Worm (Caenorhabditis elegans) whole organism, L1 larva: ENCODE measurements around the gene srx-92.
A peak's percentile ranks its signal among the peaks of the same experiment; 100 is the strongest.
"Not testable (repeated sequence)": the region's sequence is repeated elsewhere in the genome, so short reads cannot be mapped to it uniquely, and the experiment has no call there.

Experiments
- C04F5.9 ChIP-seq: sonication (generic microtip); optimal IDR thresholded peaks from 2 replicates; lab custom pipeline; 2016; ENCODE audit warnings: missing genetic modification characterization, missing compliant biosample characterization
- C16A3.4 ChIP-seq: fragments of 150-350 bp; optimal IDR thresholded peaks from 2 replicates; lab custom pipeline; 2014; ENCODE audit warnings: missing biosample characterization, missing genetic modification characterization
- C34B4.2 ChIP-seq: sonication (generic microtip); optimal IDR thresholded peaks from 2 replicates; lab custom pipeline; 2017; ENCODE audit warnings: mild to moderate bottlenecking, missing genetic modification characterization, missing compliant biosample characterization
- alr-1 ChIP-seq: fragments of 200-800 bp; sonication (Bioruptor generic); optimal IDR thresholded peaks from 2 replicates; lab custom pipeline; 2018; ENCODE audit warnings: borderline replicate concordance, mild to moderate bottlenecking, missing genetic modification characterization, missing compliant biosample characterization
- ceh-8 ChIP-seq: fragments of 200-800 bp; sonication (Bioruptor generic); optimal IDR thresholded peaks from 2 replicates; lab custom pipeline; 2018; ENCODE audit warnings: mild to moderate bottlenecking, missing genetic modification characterization, moderate library complexity, missing compliant biosample characterization
- ceh-88 ChIP-seq: fragments of 200-800 bp; sonication (Bioruptor generic); IDR thresholded peaks from 2 replicates; pipeline ENCODE4 v1.3.6; 2022; ENCODE audit warnings: missing genetic modification characterization, missing compliant biosample characterization
- ceh-90 ChIP-seq: sonication (generic microtip); optimal IDR thresholded peaks from 2 replicates; lab custom pipeline; 2016; ENCODE audit warnings: missing genetic modification characterization, missing compliant biosample characterization
- efl-1 ChIP-seq, 4 experiments: fragments of 150-350 bp; optimal IDR thresholded peaks in 3 of 4; peaks in 1 of 4; 1 replicate in 1 of 4; 2 replicates in 3 of 4; lab custom pipeline; 2014; ENCODE audit warnings: missing biosample characterization in 2 of 4, missing genetic modification characterization in 2 of 4, missing genetic modification reagents in 2 of 4
- efl-3 ChIP-seq: fragments of 200-800 bp; sonication (Bioruptor generic); optimal IDR thresholded peaks from 2 replicates; lab custom pipeline; 2018; ENCODE audit warnings: mild to moderate bottlenecking, missing genetic modification characterization, missing compliant biosample characterization
- egl-27 ChIP-seq, 2 experiments: fragments of 150-350 bp in 1 of 2; sonication (generic microtip); optimal IDR thresholded peaks; 3 replicates each; lab custom pipeline; 2017 to 2018; ENCODE audit warnings: missing biosample characterization in 2 of 2, missing genetic modification characterization in 2 of 2, missing genetic modification reagents in 2 of 2
- elt-3 ChIP-seq, 6 experiments: fragments of 150-350 bp in 1 of 6; sonication (generic microtip); optimal IDR thresholded peaks; 2 replicates each; lab custom pipeline; 2017 to 2018; ENCODE audit warnings: missing biosample characterization in 6 of 6, missing genetic modification characterization in 6 of 6, inconsistent platforms in 1 of 6
- fkh-10 ChIP-seq: sonication (generic microtip); optimal IDR thresholded peaks from 2 replicates; lab custom pipeline; 2017; ENCODE audit warnings: missing biosample characterization, missing genetic modification reagents, missing genetic modification characterization
- hpl-2 ChIP-seq: fragments of 150-350 bp; optimal IDR thresholded peaks from 2 replicates; lab custom pipeline; 2014; ENCODE audit warnings: missing biosample characterization, missing genetic modification reagents, missing genetic modification characterization
- lin-14 ChIP-seq: fragments of 200-800 bp; sonication (Bioruptor generic); optimal IDR thresholded peaks from 2 replicates; lab custom pipeline; 2018; ENCODE audit warnings: mild to moderate bottlenecking, missing genetic modification characterization, moderate library complexity, missing compliant biosample characterization
- lin-35 ChIP-seq, 2 experiments: fragments of 150-350 bp; optimal IDR thresholded peaks; 2 replicates each; lab custom pipeline; 2014; ENCODE audit warnings: missing biosample characterization in 2 of 2, missing genetic modification characterization in 2 of 2, missing genetic modification reagents in 2 of 2
- lin-39 ChIP-seq: fragments of 150-350 bp; optimal IDR thresholded peaks from 2 replicates; lab custom pipeline; 2014; ENCODE audit warnings: missing biosample characterization, missing genetic modification reagents, missing genetic modification characterization
- lir-3 ChIP-seq: sonication (generic microtip); optimal IDR thresholded peaks from 2 replicates; lab custom pipeline; 2016; ENCODE audit warnings: mild to moderate bottlenecking, missing genetic modification characterization, moderate library complexity, missing compliant biosample characterization; ENCODE audit not compliant: poor library complexity
- nhr-12 ChIP-seq: sonication (generic microtip); optimal IDR thresholded peaks from 2 replicates; lab custom pipeline; 2017; ENCODE audit warnings: missing biosample characterization, missing genetic modification characterization
- nhr-20 ChIP-seq: sonication (generic microtip); optimal IDR thresholded peaks from 2 replicates; lab custom pipeline; 2016; ENCODE audit warnings: mild to moderate bottlenecking, missing genetic modification characterization, missing compliant biosample characterization
- nhr-237 ChIP-seq: fragments of 150-350 bp; optimal IDR thresholded peaks from 2 replicates; lab custom pipeline; 2014; ENCODE audit warnings: missing biosample characterization, missing genetic modification characterization
- nhr-28 ChIP-seq: fragments of 150-350 bp; optimal IDR thresholded peaks from 2 replicates; lab custom pipeline; 2014; ENCODE audit warnings: missing biosample characterization, missing genetic modification characterization
- nhr-71 ChIP-seq: sonication (generic microtip); optimal IDR thresholded peaks from 2 replicates; lab custom pipeline; 2016; ENCODE audit warnings: mild to moderate bottlenecking, missing genetic modification characterization, moderate library complexity, missing compliant biosample characterization
- nhr-84 ChIP-seq: sonication (generic microtip); optimal IDR thresholded peaks from 2 replicates; lab custom pipeline; 2017; ENCODE audit warnings: missing biosample characterization, missing genetic modification characterization
- pag-3 ChIP-seq: sonication (generic microtip); optimal IDR thresholded peaks from 2 replicates; lab custom pipeline; 2017; ENCODE audit warnings: missing genetic modification characterization, mild to moderate bottlenecking, missing compliant biosample characterization, antibody characterized with exemption, borderline replicate concordance; ENCODE audit not compliant: insufficient read depth
- pax-3 ChIP-seq: fragments of 200-800 bp; sonication (Bioruptor generic); optimal IDR thresholded peaks from 2 replicates; lab custom pipeline; 2018; ENCODE audit warnings: mild to moderate bottlenecking, missing genetic modification characterization, moderate library complexity, missing compliant biosample characterization
- sup-37 ChIP-seq: fragments of 200-800 bp; sonication (Bioruptor generic); optimal IDR thresholded peaks from 2 replicates; lab custom pipeline; 2018; ENCODE audit warnings: mild to moderate bottlenecking, missing genetic modification characterization, missing compliant biosample characterization
- unc-30 ChIP-seq: sonication (generic microtip); optimal IDR thresholded peaks from 2 replicates; lab custom pipeline; 2017; ENCODE audit warnings: missing biosample characterization, missing genetic modification characterization
- unc-62 ChIP-seq: fragments of 150-350 bp; optimal IDR thresholded peaks from 2 replicates; lab custom pipeline; 2014; ENCODE audit warnings: missing biosample characterization, missing genetic modification reagents, missing genetic modification characterization
- unc-86 ChIP-seq: sonication (generic microtip); optimal IDR thresholded peaks from 2 replicates; lab custom pipeline; 2016; ENCODE audit warnings: missing genetic modification characterization, missing compliant biosample characterization
- unc-98 ChIP-seq: fragments of 200-800 bp; sonication (Bioruptor generic); IDR thresholded peaks from 2 replicates; pipeline ENCODE4 v1.3.6; 2022; ENCODE audit warnings: missing genetic modification characterization, missing compliant biosample characterization
- vab-15 ChIP-seq: sonication (generic microtip); optimal IDR thresholded peaks from 2 replicates; lab custom pipeline; 2017; ENCODE audit warnings: missing genotype, mild to moderate bottlenecking, missing genetic modification characterization, missing compliant biosample characterization
- zip-4 ChIP-seq: fragments of 200-800 bp; sonication (Bioruptor generic); optimal IDR thresholded peaks from 2 replicates; lab custom pipeline; 2018; ENCODE audit warnings: mild to moderate bottlenecking, missing genetic modification characterization, moderate library complexity, missing compliant biosample characterization
- ztf-11 ChIP-seq, 2 experiments: sonication (generic microtip); optimal IDR thresholded peaks; 2 replicates each; lab custom pipeline; 2016 to 2017; ENCODE audit warnings: missing genetic modification characterization in 2 of 2, missing biosample characterization in 1 of 2, missing compliant biosample characterization in 1 of 2
- ztf-4 ChIP-seq: fragments of 150-350 bp; optimal IDR thresholded peaks from 2 replicates; lab custom pipeline; 2014; ENCODE audit warnings: missing biosample characterization, missing genetic modification characterization

srx-92 gene

ce11 chrV:7320909-7321308 is 4.3 kb downstream of the srx-92 start, which contains the start of gene lmd-4:
Gene lmd-4 (minus strand): TSS chrV:7321009.
- TF ChIP-seq efl-3 (GFP tag; lab: Kevin White, UChicago) (no peak), efl-1 (optimal IDR thresholded peaks at IDR 0.05; lab: Kevin White, UChicago) (no peak), efl-1 (GFP tag; optimal IDR thresholded peaks at IDR 0.05 in 1 of 2; lab: Kevin White, UChicago) (peak in 1 of 2 experiments; percentile 17)
- TF ChIP-seq, all 84 proteins: peak for 1

ce11 chrV:7313233-7313632 is 12.0 kb downstream of the srx-92 start, which contains the start of gene srx-6:
Gene srx-6 (minus strand): TSS chrV:7313333.
- no peak for TF ChIP-seq nhr-20
- no peak for TF ChIP-seq sup-37
- no peak for TF ChIP-seq hpl-2 (GFP tag; lab: Kevin White, UChicago)
- TF ChIP-seq vab-15 (tag; lab: Kevin White, UChicago): no peak
- no peak for TF ChIP-seq nhr-28 (tag; lab: Kevin White, UChicago)
- no peak for TF ChIP-seq ceh-88 (GFP tag; lab: Robert Waterston, UW)
- TF ChIP-seq lir-3 (tag; lab: Kevin White, UChicago): no peak
- no peak for TF ChIP-seq egl-27 (tag; optimal IDR thresholded peaks at IDR 0.05; lab: Kevin White, UChicago)
- no peak for TF ChIP-seq pax-3
- no peak for TF ChIP-seq ztf-4 (tag; lab: Kevin White, UChicago)
- TF ChIP-seq nhr-84 (tag; lab: Kevin White, UChicago): no peak
- no peak for TF ChIP-seq ztf-11 (tag; optimal IDR thresholded peaks at IDR 0.05; lab: Kevin White, UChicago)
- no peak for TF ChIP-seq pag-3
- no peak for TF ChIP-seq C04F5.9 (tag; lab: Kevin White, UChicago)
- TF ChIP-seq lin-14: no peak
- no peak for TF ChIP-seq C34B4.2 (tag; lab: Kevin White, UChicago)

- no peak for TF ChIP-seq alr-1 (tag; lab: Kevin White, UChicago)
- TF ChIP-seq lin-35 (GFP tag; optimal IDR thresholded peaks at IDR 0.05; lab: Kevin White, UChicago): no peak
- TF ChIP-seq efl-1 (optimal IDR thresholded peaks at IDR 0.05; lab: Kevin White, UChicago): no peak
- peak in 1 of 2 experiments; percentile 28 for TF ChIP-seq efl-1 (GFP tag; optimal IDR thresholded peaks at IDR 0.05 in 1 of 2; lab: Kevin White, UChicago)
Measured at ce11 chrV:7307089-7307488, 18.1 kb downstream of the srx-92 start, which contains the start of gene F07G11.1. Gene F07G11.1 (plus strand): TSS chrV:7307389.

ce11 chrV:7304506-7304905 is 20.7 kb downstream of the srx-92 start, which contains the start of gene F07G11.2:
Gene F07G11.2 (plus strand): TSS chrV:7304806.
- not testable (repeated sequence) for TF ChIP-seq zip-4 (GFP tag; lab: Kevin White, UChicago); unc-30 (tag; lab: Kevin White, UChicago); nhr-28 (tag; lab: Kevin White, UChicago)

ce11 chrV:7298463-7298862 is 26.7 kb downstream of the srx-92 start, which contains the start of gene F07G11.3:
Gene F07G11.3 (plus strand): TSS chrV:7298763.
- TF ChIP-seq nhr-237 (tag; lab: Kevin White, UChicago) (no peak), unc-98 (no peak), unc-62 (GFP tag; lab: Kevin White, UChicago) (no peak), nhr-71 (no peak), nhr-20 (no peak), lir-3 (tag; lab: Kevin White, UChicago) (no peak), lin-39 (tag; lab: Kevin White, UChicago) (no peak), elt-3 (tag; optimal IDR thresholded peaks at IDR 0.05; lab: Kevin White, UChicago) (no peak)
- TF ChIP-seq, all 84 proteins: peak for 0

ce11 chrV:7297263-7297662 is 27.9 kb downstream of the srx-92 start, which contains the start of gene srj-32:
Gene srj-32 (minus strand): TSS chrV:7297363.
- TF ChIP-seq ceh-88 (GFP tag; lab: Robert Waterston, UW): no peak
- no peak for TF ChIP-seq ceh-90 (tag; lab: Kevin White, UChicago)
- no peak for TF ChIP-seq efl-1 (optimal IDR thresholded peaks at IDR 0.05; lab: Kevin White, UChicago)
- no peak for TF ChIP-seq efl-1 (GFP tag; optimal IDR thresholded peaks at IDR 0.05 in 1 of 2; lab: Kevin White, UChicago)
- no peak for TF ChIP-seq unc-86 (tag; lab: Kevin White, UChicago)
- no peak for TF ChIP-seq alr-1 (tag; lab: Kevin White, UChicago)
- TF ChIP-seq fkh-10: no peak
- no peak for TF ChIP-seq unc-30 (tag; lab: Kevin White, UChicago)
- TF ChIP-seq unc-98: no peak
- no peak for TF ChIP-seq nhr-20
- no peak for TF ChIP-seq lir-3 (tag; lab: Kevin White, UChicago)
- TF ChIP-seq C16A3.4 (tag; lab: Kevin White, UChicago): no peak
- TF ChIP-seq ceh-8 (GFP tag; lab: Kevin White, UChicago): no peak
- no peak for TF ChIP-seq nhr-12 (tag; lab: Kevin White, UChicago)
